Worm (Caenorhabditis elegans): ENCODE measurements around the gene toca-1.

- TF ChIP-seq K02D7.2 (tag; optimal IDR thresholded peaks at IDR 0.05) (no peak), unc-86 (tag; optimal IDR thresholded peaks at IDR 0.05) (no peak), pros-1 (tag; optimal IDR thresholded peaks at IDR 0.05) (no peak), hlh-30 (tag; optimal IDR thresholded peaks at IDR 0.05; ENCODE audit: insufficient read depth) (no peak), nhr-11 (tag; optimal IDR thresholded peaks at IDR 0.05) (no peak), che-1 (tag; optimal IDR thresholded peaks at IDR 0.05) (no peak), ttx-3 (tag; optimal IDR thresholded peaks at IDR 0.05) (no peak)
These were observed 29.1 kb downstream of the toca-1 start for ce11 chrX:1492174-1492573.

Data from whole organism, late embryonic.